Fruit fly (Drosophila melanogaster) whole organism: ENCODE measurements around the gene CG43799.

Source experiments
- Dll ChIP-seq: fragments of >200 bp; optimal IDR thresholded peaks from 2 replicates; lab custom pipeline; 2017
- EcR ChIP-seq, 2 experiments: fragments of >200 bp; optimal IDR thresholded peaks; 2 replicates each; lab custom pipeline; 2017; ENCODE audit warnings: missing biosample characterization in 2 of 2, missing genetic modification characterization in 2 of 2, missing genetic modification reagents in 2 of 2
- pan ChIP-seq: fragments of >200 bp; optimal IDR thresholded peaks from 2 replicates; lab custom pipeline; 2017
- psq ChIP-seq: fragments of >200 bp; optimal IDR thresholded peaks from 2 replicates; lab custom pipeline; 2017
- usp ChIP-seq: fragments of >200 bp; optimal IDR thresholded peaks from 2 replicates; lab custom pipeline; 2017; ENCODE audit warnings: missing biosample characterization, missing genetic modification characterization, mixed read lengths

DNA sequence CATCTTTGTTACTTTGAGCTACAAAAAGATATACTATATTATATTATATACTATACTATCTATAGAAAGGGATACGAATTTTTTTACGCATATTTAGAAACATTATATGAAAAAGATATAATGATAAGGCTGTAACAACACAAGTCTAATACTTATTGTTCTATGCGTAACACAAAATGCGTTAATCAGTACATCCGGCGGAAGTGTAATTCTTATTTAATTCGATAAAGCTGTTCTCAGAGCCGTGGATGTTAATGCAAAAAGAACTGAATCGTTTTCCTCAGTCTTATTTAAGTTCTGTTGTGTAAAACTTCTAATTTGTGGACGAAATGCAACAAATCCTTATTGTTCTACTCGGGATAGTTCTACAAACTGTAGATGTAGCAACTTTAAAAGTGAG, at the start of gene CG43799:
- TF ChIP-seq Dll = no peak
- TF ChIP-seq usp (GFP tag; lab: Kevin White, UChicago) = no peak
- TF ChIP-seq psq = no peak
- TF ChIP-seq pan (lab: Kevin White, UChicago) = no peak
- TF ChIP-seq EcR (GFP tag; optimal IDR thresholded peaks at IDR 0.05; lab: Kevin White, UChicago) = no peak
